Worm (Caenorhabditis elegans) whole organism, mixed stage, embryonic: Measurements from ENCODE around the gene bcc-1.

Source experiments
- bed-3 ChIP-seq: fragments of 200-800 bp; sonication (Bioruptor generic); optimal IDR thresholded peaks from 3 replicates; lab custom pipeline; 2018; ENCODE audit warnings: mild to moderate bottlenecking, missing genetic modification characterization, moderate library complexity, missing compliant biosample characterization
- blmp-1 ChIP-seq: fragments of 150-350 bp; optimal IDR thresholded peaks from 2 replicates; lab custom pipeline; 2014; ENCODE audit warnings: missing biosample characterization, missing genetic modification characterization
- ces-1 ChIP-seq: fragments of 150-350 bp; optimal IDR thresholded peaks from 2 replicates; lab custom pipeline; 2014; ENCODE audit warnings: missing biosample characterization, missing genetic modification reagents, missing genetic modification characterization
- cnd-1 ChIP-seq: fragments of 200-800 bp; sonication (Bioruptor generic); optimal IDR thresholded peaks from 2 replicates; lab custom pipeline; 2018; ENCODE audit warnings: mild to moderate bottlenecking, missing genetic modification characterization, missing compliant biosample characterization
- elt-1 ChIP-seq: sonication (generic microtip); optimal IDR thresholded peaks from 2 replicates; lab custom pipeline; 2017; ENCODE audit warnings: missing genetic modification characterization, mild to moderate bottlenecking, missing compliant biosample characterization, antibody characterized with exemption, moderate library complexity, borderline replicate concordance; ENCODE audit not compliant: insufficient read depth
- lin-13 ChIP-seq: fragments of 150-350 bp; optimal IDR thresholded peaks from 2 replicates; lab custom pipeline; 2014; ENCODE audit warnings: missing biosample characterization, missing genetic modification characterization
- lsy-2 ChIP-seq: fragments of 150-350 bp; optimal IDR thresholded peaks from 2 replicates; lab custom pipeline; 2014; ENCODE audit warnings: missing biosample characterization, missing genetic modification characterization
- mep-1 ChIP-seq: fragments of 150-350 bp; optimal IDR thresholded peaks from 2 replicates; lab custom pipeline; 2017; ENCODE audit warnings: missing biosample characterization, missing genetic modification reagents, missing genetic modification characterization, inconsistent platforms
- nhr-12 ChIP-seq: fragments of 150-350 bp; optimal IDR thresholded peaks from 2 replicates; lab custom pipeline; 2014; ENCODE audit warnings: missing biosample characterization, missing genetic modification characterization
- pha-4 ChIP-seq: fragments of 150-350 bp; optimal IDR thresholded peaks from 2 replicates; lab custom pipeline; 2018; ENCODE audit warnings: missing biosample characterization, missing genetic modification reagents, missing genetic modification characterization
- sptf-1 ChIP-seq: sonication (generic microtip); optimal IDR thresholded peaks from 2 replicates; lab custom pipeline; 2017; ENCODE audit warnings: mild to moderate bottlenecking, missing genetic modification characterization, moderate library complexity, missing compliant biosample characterization
- unc-39 ChIP-seq: fragments of 150-350 bp; optimal IDR thresholded peaks from 2 replicates; lab custom pipeline; 2014; ENCODE audit warnings: missing biosample characterization, missing genetic modification characterization
- zip-8 ChIP-seq: fragments of 150-350 bp; optimal IDR thresholded peaks from 2 replicates; lab custom pipeline; 2014; ENCODE audit warnings: missing biosample characterization, missing genetic modification characterization
- ztf-11 ChIP-seq: fragments of 150-350 bp; optimal IDR thresholded peaks from 2 replicates; lab custom pipeline; 2014; ENCODE audit warnings: missing biosample characterization, missing genetic modification characterization

DNA sequence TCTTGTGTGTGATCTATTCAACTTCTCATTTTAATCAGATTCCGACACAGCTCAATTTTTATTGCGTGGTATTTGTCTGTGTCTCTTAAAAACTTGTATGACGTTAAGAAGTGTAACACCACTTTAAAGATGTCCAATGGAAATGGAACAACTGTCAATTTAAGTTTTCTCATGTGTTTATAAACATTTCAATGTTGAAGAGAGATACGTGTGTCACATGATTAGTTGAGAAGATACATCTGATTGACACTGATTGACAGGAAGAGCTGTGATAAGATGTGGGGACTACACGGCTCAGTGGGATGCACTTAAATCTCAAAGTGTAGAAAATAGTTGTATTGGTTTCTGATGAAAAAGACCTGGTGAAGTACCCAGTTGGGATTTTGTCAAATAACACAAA lies 24.0 kb downstream of the bcc-1 start:
- TF ChIP-seq ztf-11 (tag; lab: Kevin White, UChicago): no peak
- TF ChIP-seq cnd-1 (tag; lab: Kevin White, UChicago): no peak
- no peak for TF ChIP-seq bed-3
- no peak for TF ChIP-seq ces-1 (GFP tag; lab: Kevin White, UChicago)
- TF ChIP-seq zip-8 (tag; lab: Kevin White, UChicago): no peak
- TF ChIP-seq blmp-1: no peak
- TF ChIP-seq elt-1 (tag; lab: Kevin White, UChicago): no peak
- no peak for TF ChIP-seq unc-39
- no peak for TF ChIP-seq sptf-1 (tag; lab: Kevin White, UChicago)
- TF ChIP-seq mep-1 (tag; lab: Kevin White, UChicago): no peak
- no peak for TF ChIP-seq nhr-12 (tag; lab: Kevin White, UChicago)
- TF ChIP-seq pha-4 (tag; lab: Kevin White, UChicago): no peak
- TF ChIP-seq lsy-2 (tag; lab: Kevin White, UChicago): no peak
- TF ChIP-seq lin-13 (tag; lab: Kevin White, UChicago): no peak
